Worm (Caenorhabditis elegans) whole organism, L4 larva: ENCODE measurements around the gene mig-21.

Source experiments
- D1046.2 ChIP-seq: fragments of 200-800 bp; sonication (Bioruptor generic); IDR thresholded peaks from 2 replicates; pipeline ENCODE4 v1.3.6; 2022; ENCODE audit warnings: missing genetic modification characterization, missing compliant biosample characterization
- F26F4.8 ChIP-seq: fragments of 200-800 bp; sonication (Bioruptor generic); conservative IDR thresholded peaks from 2 replicates; pipeline ENCODE4 v1.3.6; 2022; ENCODE audit warnings: missing genetic modification characterization, missing compliant biosample characterization
- F44E2.7 ChIP-seq: fragments of 200-800 bp; sonication (Bioruptor generic); IDR thresholded peaks from 2 replicates; pipeline ENCODE4 v2.1.2; 2022; ENCODE audit warnings: missing genetic modification characterization, missing compliant biosample characterization
- F49E8.2 ChIP-seq: sonication (generic microtip); optimal IDR thresholded peaks from 2 replicates; lab custom pipeline; 2016; ENCODE audit warnings: missing compliant biosample characterization, mild to moderate bottlenecking, missing genetic modification characterization, borderline replicate concordance
- T26A8.4 ChIP-seq: fragments of 200-800 bp; sonication (Bioruptor generic); IDR thresholded peaks from 2 replicates; pipeline ENCODE4 v1.3.6; 2022; ENCODE audit warnings: missing genetic modification characterization, missing compliant biosample characterization
- Y5F2A.4 ChIP-seq: fragments of 200-800 bp; sonication (Bioruptor generic); optimal IDR thresholded peaks from 2 replicates; lab custom pipeline; 2018; ENCODE audit warnings: mild to moderate bottlenecking, missing genetic modification characterization, missing compliant biosample characterization
- ama-1 ChIP-seq: fragments of 150-350 bp; optimal IDR thresholded peaks from 2 replicates; lab custom pipeline; 2014; ENCODE audit warnings: inconsistent platforms, mixed read lengths
- ceh-28 ChIP-seq: fragments of 150-350 bp; optimal IDR thresholded peaks from 2 replicates; lab custom pipeline; 2014; ENCODE audit warnings: missing biosample characterization, missing genetic modification reagents, missing genetic modification characterization
- ceh-32 ChIP-seq: sonication (generic microtip); optimal IDR thresholded peaks from 2 replicates; lab custom pipeline; 2016; ENCODE audit warnings: mild to moderate bottlenecking, missing genetic modification characterization, missing compliant biosample characterization; ENCODE audit not compliant: poor library complexity
- daf-12 ChIP-seq: fragments of 150-350 bp; optimal IDR thresholded peaks from 2 replicates; lab custom pipeline; 2014; ENCODE audit warnings: missing biosample characterization, missing genetic modification reagents, missing genetic modification characterization
- daf-19 ChIP-seq: fragments of 200-800 bp; sonication (Bioruptor generic); conservative IDR thresholded peaks from 2 replicates; pipeline ENCODE4 v1.3.6; 2022; ENCODE audit warnings: missing genetic modification characterization, missing compliant biosample characterization
- daf-8 ChIP-seq: fragments of 200-800 bp; sonication (Bioruptor generic); IDR thresholded peaks from 2 replicates; pipeline ENCODE4 v1.3.6; 2022; ENCODE audit warnings: missing genetic modification characterization, missing compliant biosample characterization
- dmd-6 ChIP-seq: fragments of 200-800 bp; sonication (Bioruptor generic); IDR thresholded peaks from 2 replicates; pipeline ENCODE4 v1.3.6; 2022; ENCODE audit warnings: missing genetic modification reagents, missing genetic modification characterization, missing compliant biosample characterization
- dpl-1 ChIP-seq: fragments of 150-350 bp; optimal IDR thresholded peaks from 2 replicates; lab custom pipeline; 2014; ENCODE audit warnings: missing biosample characterization, missing genetic modification reagents, missing genetic modification characterization
- dve-1 ChIP-seq: sonication (generic microtip); optimal IDR thresholded peaks from 2 replicates; lab custom pipeline; 2017; ENCODE audit warnings: antibody characterized with exemption, mild to moderate bottlenecking, missing genetic modification characterization, missing compliant biosample characterization; ENCODE audit not compliant: insufficient read depth
- fkh-10 ChIP-seq: fragments of 150-350 bp; optimal IDR thresholded peaks from 2 replicates; lab custom pipeline; 2014; ENCODE audit warnings: missing biosample characterization, missing genetic modification reagents, missing genetic modification characterization
- fos-1 ChIP-seq: fragments of 150-350 bp; optimal IDR thresholded peaks from 2 replicates; lab custom pipeline; 2014; ENCODE audit warnings: missing biosample characterization, missing genetic modification characterization
- gei-8 ChIP-seq: fragments of 200-800 bp; sonication (Bioruptor generic); optimal IDR thresholded peaks from 2 replicates; lab custom pipeline; 2018; ENCODE audit warnings: mild to moderate bottlenecking, missing genetic modification characterization, missing compliant biosample characterization
- hif-1 ChIP-seq, 2 experiments: sonication (generic microtip); optimal IDR thresholded peaks; 2 replicates each; lab custom pipeline; 2016 to 2017; ENCODE audit warnings: missing compliant biosample characterization in 2 of 2, missing genetic modification characterization in 2 of 2, missing genetic modification reagents in 2 of 2, missing genotype in 2 of 2, mild to moderate bottlenecking in 1 of 2
- hlh-11 ChIP-seq: fragments of 200-800 bp; sonication (Bioruptor generic); optimal IDR thresholded peaks from 2 replicates; lab custom pipeline; 2018; ENCODE audit warnings: mild to moderate bottlenecking, missing genetic modification characterization, missing compliant biosample characterization
- hlh-30 ChIP-seq: sonication (generic microtip); optimal IDR thresholded peaks from 2 replicates; lab custom pipeline; 2017; ENCODE audit warnings: antibody characterized with exemption, mild to moderate bottlenecking, missing genetic modification characterization, missing compliant biosample characterization; ENCODE audit not compliant: insufficient read depth
- lin-15B ChIP-seq: fragments of 150-350 bp; sonication (generic microtip); optimal IDR thresholded peaks from 3 replicates; lab custom pipeline; 2014; ENCODE audit warnings: missing biosample characterization, missing genetic modification characterization
- lin-39 ChIP-seq: fragments of 150-350 bp; optimal IDR thresholded peaks from 2 replicates; lab custom pipeline; 2014; ENCODE audit warnings: missing biosample characterization, missing genetic modification reagents, missing genetic modification characterization
- lsy-2 ChIP-seq, 2 experiments: fragments of 150-350 bp in 1 of 2; sonication (generic microtip) in 1 of 2; optimal IDR thresholded peaks; 2 replicates each; lab custom pipeline; 2014 to 2017; ENCODE audit warnings: missing biosample characterization in 2 of 2, missing genetic modification characterization in 2 of 2
- madf-5 ChIP-seq, 2 experiments: fragments of 200-800 bp; sonication (Bioruptor generic); IDR thresholded peaks; 2 replicates each; pipeline ENCODE4 v1.3.6; 2022; ENCODE audit warnings: missing compliant biosample characterization in 2 of 2, missing genetic modification characterization in 2 of 2
- mdl-1 ChIP-seq, 2 experiments: fragments of 150-350 bp in 1 of 2; sonication (generic microtip) in 1 of 2; optimal IDR thresholded peaks; 2 replicates each; lab custom pipeline; 2014 to 2017; ENCODE audit warnings: missing biosample characterization in 2 of 2, missing genetic modification characterization in 2 of 2
- mdt-29 ChIP-seq: fragments of 200-800 bp; sonication (Bioruptor generic); IDR thresholded peaks from 2 replicates; pipeline ENCODE4 v1.3.6; 2022; ENCODE audit warnings: missing genetic modification reagents, missing genetic modification characterization, missing compliant biosample characterization
- mep-1 ChIP-seq: fragments of 150-350 bp; sonication (generic microtip); optimal IDR thresholded peaks from 3 replicates; lab custom pipeline; 2014; ENCODE audit warnings: missing biosample characterization, missing genetic modification characterization
- mes-2 ChIP-seq: sonication (generic microtip); optimal IDR thresholded peaks from 2 replicates; lab custom pipeline; 2016; ENCODE audit warnings: missing genotype, mild to moderate bottlenecking, missing genetic modification characterization, missing compliant biosample characterization; ENCODE audit not compliant: poor library complexity, severe bottlenecking
- mxl-2 ChIP-seq: fragments of 200-800 bp; sonication (Bioruptor generic); conservative IDR thresholded peaks from 2 replicates; pipeline ENCODE4 v1.3.6; 2022; ENCODE audit warnings: missing genetic modification reagents, missing genetic modification characterization, missing compliant biosample characterization
- mxl-3 ChIP-seq: fragments of 200-800 bp; sonication (Bioruptor generic); optimal IDR thresholded peaks from 2 replicates; lab custom pipeline; 2018; ENCODE audit warnings: mild to moderate bottlenecking, missing genetic modification characterization, missing compliant biosample characterization
- nhr-10 ChIP-seq: fragments of 150-350 bp; optimal IDR thresholded peaks from 2 replicates; lab custom pipeline; 2014; ENCODE audit warnings: missing biosample characterization, missing genetic modification characterization
- nhr-11 ChIP-seq: fragments of 150-350 bp; optimal IDR thresholded peaks from 2 replicates; lab custom pipeline; 2014; ENCODE audit warnings: missing biosample characterization, missing genetic modification characterization
- nhr-237 ChIP-seq: sonication (generic microtip); optimal IDR thresholded peaks from 2 replicates; lab custom pipeline; 2017; ENCODE audit warnings: missing biosample characterization, missing genetic modification characterization
- nhr-28 ChIP-seq: fragments of 150-350 bp; optimal IDR thresholded peaks from 2 replicates; lab custom pipeline; 2014; ENCODE audit warnings: missing biosample characterization, missing genetic modification characterization
- nhr-42 ChIP-seq: fragments of 200-800 bp; sonication (Bioruptor generic); IDR thresholded peaks from 2 replicates; pipeline ENCODE4 v1.3.6; 2022; ENCODE audit warnings: missing genetic modification characterization, missing compliant biosample characterization
- nhr-48 ChIP-seq: sonication (generic microtip); optimal IDR thresholded peaks from 2 replicates; lab custom pipeline; 2016; ENCODE audit warnings: mild to moderate bottlenecking, missing genetic modification characterization, missing compliant biosample characterization
- pha-4 ChIP-seq, 2 experiments: fragments of 150-350 bp in 1 of 2; fragments of 200-800 bp in 1 of 2; sonication (Bioruptor generic) in 1 of 2; IDR thresholded peaks in 1 of 2; optimal IDR thresholded peaks in 1 of 2; 2 replicates each; pipeline versions ENCODE4 v1.3.6 to Lab custom; 2014 to 2022; ENCODE audit warnings: missing genetic modification characterization in 2 of 2, missing genetic modification reagents in 2 of 2, missing biosample characterization in 1 of 2, missing compliant biosample characterization in 1 of 2
- snpc-1.2 ChIP-seq: fragments of 200-800 bp; sonication (Bioruptor generic); IDR thresholded peaks from 2 replicates; pipeline ENCODE4 v1.3.6; 2022; ENCODE audit warnings: missing genetic modification reagents, missing genetic modification characterization, missing compliant biosample characterization
- snpc-4 ChIP-seq: fragments of 150-350 bp; optimal IDR thresholded peaks from 2 replicates; lab custom pipeline; 2014; ENCODE audit warnings: missing biosample characterization, missing genetic modification characterization
- tag-97 ChIP-seq: fragments of 200-800 bp; sonication (Bioruptor generic); IDR thresholded peaks from 2 replicates; pipeline ENCODE4 v1.3.6; 2022; ENCODE audit warnings: missing genetic modification characterization, missing compliant biosample characterization
- unc-130 ChIP-seq: sonication (generic microtip); optimal IDR thresholded peaks from 2 replicates; lab custom pipeline; 2016; ENCODE audit warnings: missing genetic modification reagents, missing genetic modification characterization, missing compliant biosample characterization
- vab-7 ChIP-seq: fragments of 200-800 bp; sonication (Bioruptor generic); IDR thresholded peaks from 2 replicates; pipeline ENCODE4 v1.3.6; 2022; ENCODE audit warnings: missing genetic modification reagents, missing genetic modification characterization, missing compliant biosample characterization
- zfp-3 ChIP-seq: fragments of 200-800 bp; sonication (Bioruptor generic); conservative IDR thresholded peaks from 2 replicates; pipeline ENCODE4 v1.3.6; 2022; ENCODE audit warnings: missing genetic modification reagents, missing genetic modification characterization, missing compliant biosample characterization
- ztf-7 ChIP-seq: fragments of 150-350 bp; optimal IDR thresholded peaks from 2 replicates; lab custom pipeline; 2014; ENCODE audit warnings: missing biosample characterization, missing genetic modification characterization

Gene mig-21

DNA sequence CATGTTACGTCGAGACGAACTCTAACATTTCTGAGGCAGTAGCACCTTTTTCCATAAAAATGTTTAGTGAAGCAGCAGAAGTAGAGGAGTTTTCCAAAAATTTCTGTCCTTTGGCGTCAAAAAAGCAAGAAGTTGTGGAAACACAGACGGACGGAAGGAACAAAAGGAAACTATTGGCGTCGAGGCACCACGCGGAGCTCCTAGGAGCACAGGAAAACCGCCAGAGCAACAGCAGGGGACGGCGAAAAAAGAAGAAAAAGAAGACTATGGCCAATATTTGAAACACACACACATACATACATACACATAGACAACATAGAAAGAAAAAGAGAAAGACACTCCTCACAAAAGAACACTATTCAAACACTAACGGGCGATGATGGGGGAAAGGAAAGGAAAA is 35.3 kb downstream of the mig-21 start (continued):
- no peak for TF ChIP-seq unc-130 (GFP tag; lab: Kevin White, UChicago)
- TF ChIP-seq ztf-7 (tag; lab: Kevin White, UChicago), result no peak
- no peak for TF ChIP-seq mxl-3 (GFP tag; lab: Kevin White, UChicago)
- TF ChIP-seq mdt-29 (GFP tag; lab: Robert Waterston, UW), result no peak
- TF ChIP-seq snpc-1.2 (GFP tag; lab: Robert Waterston, UW), result no peak
- TF ChIP-seq ceh-28 (tag; lab: Kevin White, UChicago), result no peak
- peak; percentile 13 for TF ChIP-seq mes-2
- TF ChIP-seq D1046.2 (GFP tag; lab: Robert Waterston, UW), result no peak
- peak; percentile 29 for TF ChIP-seq fkh-10 (GFP tag; lab: Kevin White, UChicago)
- TF ChIP-seq lsy-2 (tag; optimal IDR thresholded peaks at IDR 0.05; lab: Kevin White, UChicago), result peak in 1 of 2 experiments; percentile 26
- no peak for TF ChIP-seq F44E2.7 (GFP tag; lab: Robert Waterston, UW)
- no peak for TF ChIP-seq F26F4.8 (GFP tag; lab: Robert Waterston, UW)
- peak; percentile 20 for TF ChIP-seq hlh-11 (tag; lab: Kevin White, UChicago)
- no peak for TF ChIP-seq ama-1 (lab: Kevin White, UChicago)
- TF ChIP-seq daf-19 (GFP tag; lab: Robert Waterston, UW), result no peak
- no peak for TF ChIP-seq mxl-2
- TF ChIP-seq lin-39 (tag; lab: Kevin White, UChicago), result no peak
- TF ChIP-seq, all 104 proteins: peak for 10

DNA sequence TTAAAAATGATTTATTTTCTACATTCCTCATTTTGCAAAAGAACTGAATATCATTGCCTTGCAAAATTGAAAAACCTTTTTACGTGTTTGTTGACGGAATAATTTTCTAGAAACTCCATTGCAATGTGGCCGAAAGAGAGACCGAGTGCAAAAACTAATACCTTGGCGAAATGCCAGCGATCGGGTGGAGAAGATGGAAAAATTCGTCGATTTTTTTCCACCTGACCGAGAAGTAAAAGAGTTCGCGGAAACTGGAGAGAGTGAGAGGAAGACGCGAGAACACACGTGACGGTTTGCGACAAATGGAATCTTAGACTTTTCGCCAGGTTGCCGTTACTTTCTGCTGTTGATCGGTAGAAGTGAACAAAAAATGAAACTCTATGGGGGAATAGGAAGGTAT is 36.5 kb downstream of the mig-21 start:
- TF ChIP-seq daf-12 (tag; lab: Kevin White, UChicago) (no peak), dpl-1 (GFP tag; lab: Kevin White, UChicago) (peak; percentile 6), dmd-6 (GFP tag; lab: Robert Waterston, UW) (peak; percentile 65), ama-1 (lab: Kevin White, UChicago) (peak; percentile 2), dve-1 (tag; lab: Kevin White, UChicago) (peak; percentile 53), ceh-28 (tag; lab: Kevin White, UChicago) (no peak), mep-1 (tag; lab: Kevin White, UChicago) (peak; percentile 50), ztf-7 (tag; lab: Kevin White, UChicago) (no peak), gei-8 (GFP tag; lab: Kevin White, UChicago) (no peak), nhr-10 (tag; lab: Kevin White, UChicago) (no peak), hlh-11 (tag; lab: Kevin White, UChicago) (peak; percentile 71), nhr-28 (tag; lab: Kevin White, UChicago) (peak; percentile 76), mdl-1 (tag; optimal IDR thresholded peaks at IDR 0.05; lab: Kevin White, UChicago) (peak; percentile 7 to 83), nhr-42 (no peak), daf-8 (GFP tag; lab: Robert Waterston, UW) (no peak), lin-15B (tag; lab: Kevin White, UChicago) (no peak), mxl-2 (no peak), fos-1 (no peak), lsy-2 (tag; optimal IDR thresholded peaks at IDR 0.05; lab: Kevin White, UChicago) (peak in 1 of 2 experiments; percentile 59), nhr-11 (tag; lab: Kevin White, UChicago) (peak; percentile 74), vab-7 (no peak), nhr-48 (peak; percentile 33), hif-1 (tag; optimal IDR thresholded peaks at IDR 0.05; lab: Kevin White, UChicago) (no peak), F49E8.2 (tag; lab: Kevin White, UChicago) (no peak), madf-5 (GFP tag; IDR thresholded peaks at IDR 0.05; lab: Robert Waterston, UW) (no peak), pha-4 (GFP tag; IDR thresholded peaks at IDR 0.05; lab: Robert Waterston, UW) (no peak), pha-4 (tag; optimal IDR thresholded peaks at IDR 0.05; lab: Kevin White, UChicago) (no peak), mxl-3 (GFP tag; lab: Kevin White, UChicago) (peak; percentile 67), Y5F2A.4 (no peak), fkh-10 (GFP tag; lab: Kevin White, UChicago) (no peak), snpc-4 (tag; lab: Kevin White, UChicago) (no peak), tag-97 (GFP tag; lab: Robert Waterston, UW) (no peak), nhr-237 (tag; lab: Kevin White, UChicago) (no peak), hlh-30 (tag; lab: Kevin White, UChicago) (peak; percentile 86), zfp-3 (GFP tag; lab: Robert Waterston, UW) (no peak), T26A8.4 (0 out of 2 replicates have a peak, but pooled peaks have one; percentile 23), ceh-32 (no peak), F44E2.7 (GFP tag; lab: Robert Waterston, UW) (no peak)
- TF ChIP-seq, all 104 proteins: peak for 14
